Worm (Caenorhabditis elegans) whole organism, dauer: ENCODE data around the gene srj-5.

Source experiments
- unc-62 ChIP-seq: sonication (generic microtip); optimal IDR thresholded peaks from 2 replicates; lab custom pipeline; 2017; ENCODE audit warnings: missing biosample characterization, missing genetic modification reagents, missing genetic modification characterization

srj-5 gene

DNA sequence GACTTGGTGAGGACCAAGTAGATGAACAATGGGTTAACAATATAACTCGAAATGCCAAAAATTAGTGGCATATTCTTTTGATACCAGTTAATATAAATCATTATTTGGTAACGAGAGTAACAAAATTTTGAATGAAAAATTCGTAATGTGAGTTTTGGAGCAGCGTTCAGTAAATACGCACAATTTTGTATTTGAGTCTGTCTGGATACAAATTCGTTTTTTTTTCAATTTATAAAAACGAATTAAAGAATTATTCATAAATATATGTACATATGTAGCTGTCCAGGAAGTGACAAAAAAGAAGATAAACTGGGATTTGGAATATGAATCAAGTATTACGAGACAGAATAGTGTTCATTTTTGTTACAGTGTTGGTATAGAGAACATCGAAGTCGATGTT, at the start of gene srj-5:
srj-5 (minus strand) TSS at position 101 of the 400 bp plus-strand sequence.
- TF ChIP-seq unc-62 = no peak

DNA sequence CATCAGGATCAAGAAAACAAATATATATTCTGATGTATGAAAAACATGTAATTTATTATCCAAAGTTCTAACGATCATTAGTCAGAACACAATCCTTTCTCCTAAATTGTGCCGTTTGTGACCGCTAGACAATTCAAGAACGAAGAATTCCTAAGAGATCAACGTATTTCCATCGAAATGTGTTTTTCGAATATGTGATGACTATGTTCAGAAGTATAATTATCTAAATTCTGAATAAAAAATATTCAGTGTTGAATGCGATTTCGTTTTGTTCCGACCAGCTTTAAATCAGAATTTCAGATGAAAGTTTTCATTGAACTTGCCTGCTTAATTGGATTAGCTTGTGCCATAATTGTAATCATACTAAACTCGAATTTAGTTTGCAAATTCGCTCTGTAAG, 49.4 kb upstream of the srj-5 start, which contains the start of gene srbc-37:
srbc-37 (plus strand) TSS at position 301 of the 400 bp plus-strand sequence.
- no peak for TF ChIP-seq unc-62

DNA sequence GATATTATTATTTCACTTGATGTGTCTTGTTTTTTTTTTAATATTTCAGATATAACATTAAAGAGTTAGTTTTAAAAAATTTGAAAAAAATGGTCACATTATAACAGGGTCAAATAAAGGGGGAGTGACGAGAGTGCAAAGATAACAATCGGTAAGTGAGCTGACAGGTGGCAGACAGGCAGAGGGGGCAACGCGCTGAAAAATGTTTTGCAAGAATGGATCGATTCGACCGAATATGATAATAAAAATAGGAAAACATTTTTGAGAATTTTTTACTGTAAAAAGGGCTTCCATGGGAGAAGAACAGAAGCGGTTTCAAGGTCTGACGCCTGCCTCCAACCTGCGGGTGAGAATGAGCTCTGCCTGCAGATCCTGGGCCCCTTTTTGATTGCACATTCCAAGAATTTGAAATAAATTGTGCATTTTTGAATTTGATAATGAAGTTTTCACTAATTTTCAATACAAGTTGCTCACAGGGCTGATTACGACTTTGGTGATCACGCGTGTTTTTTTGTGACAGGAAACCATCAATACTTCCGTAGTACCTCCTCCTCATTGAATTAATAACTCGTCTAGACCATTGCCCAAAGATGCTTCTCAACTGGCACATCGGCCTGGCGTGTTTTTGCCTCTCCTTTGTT, 46.8 kb upstream of the srj-5 start, which contains the start of the genes ugt-29 and srx-5:
ugt-29 (minus strand) TSS at position 101 of the 641 bp plus-strand sequence.
srx-5 (plus strand) TSS at position 591 of the 641 bp plus-strand sequence.
- TF ChIP-seq unc-62 = no peak

DNA sequence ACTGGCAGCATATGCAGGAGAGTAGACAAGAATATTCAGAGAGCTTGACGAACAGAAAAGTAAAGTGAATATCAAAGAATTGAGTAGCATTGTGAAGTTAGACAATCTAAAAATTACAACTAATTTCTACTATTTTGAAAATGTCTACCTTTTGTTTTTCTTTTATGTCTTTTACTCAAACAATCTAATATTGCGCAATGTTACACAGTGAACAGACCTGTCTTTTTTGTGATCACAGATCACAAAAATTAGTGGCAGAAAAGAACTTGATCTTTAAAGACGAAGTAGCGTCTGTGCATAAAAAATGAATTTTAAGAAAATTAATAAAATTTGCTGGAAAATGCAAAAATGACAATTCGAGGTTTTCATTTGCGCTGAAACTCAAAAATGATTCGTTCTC, 46.2 kb upstream of the srj-5 start:
- TF ChIP-seq unc-62 = no peak

DNA sequence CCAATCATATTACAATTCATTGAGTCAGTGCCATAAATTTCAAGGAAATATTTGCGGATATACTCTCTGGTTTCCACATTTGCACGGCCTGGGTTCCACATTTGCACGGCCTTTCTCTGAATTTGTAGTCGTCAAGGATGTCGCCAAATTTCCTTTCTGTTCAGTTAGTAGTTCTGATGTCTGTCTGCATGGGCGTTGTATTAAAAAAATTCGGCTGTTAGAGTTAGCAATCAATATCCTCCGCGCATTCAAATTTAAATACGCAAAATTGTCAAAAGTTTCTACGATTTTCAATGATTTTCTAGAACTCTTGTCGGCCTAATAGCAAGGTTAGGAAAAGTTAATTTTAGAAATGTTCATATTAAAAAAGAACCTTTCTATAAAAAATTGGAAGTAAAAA, 43.1 kb upstream of the srj-5 start, which contains the start of gene srj-52:
srj-52 (minus strand) TSS at position 101 of the 400 bp plus-strand sequence.
- no peak for TF ChIP-seq unc-62

DNA sequence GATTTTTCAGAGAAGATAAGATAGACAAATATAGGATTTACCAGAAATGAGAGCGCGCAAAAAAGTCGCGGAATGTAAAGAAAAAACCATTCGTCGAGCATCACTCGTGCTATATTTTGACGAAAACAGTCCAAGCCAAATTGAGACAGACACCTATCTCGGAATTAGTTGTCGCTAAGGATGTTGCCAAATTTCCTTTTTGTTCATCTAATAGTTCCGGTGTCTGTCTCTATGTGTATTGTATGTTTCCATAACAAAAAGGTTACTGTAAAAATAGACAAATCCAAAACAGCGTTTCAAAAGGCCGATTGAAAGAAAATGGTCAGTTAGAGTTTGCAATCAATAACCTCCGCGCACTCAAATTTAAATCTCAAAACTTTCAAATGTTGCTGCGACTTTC, 41.8 kb upstream of the srj-5 start, which contains the start of gene srj-53:
srj-53 (minus strand) TSS at position 101 of the 400 bp plus-strand sequence.
- TF ChIP-seq unc-62 = no peak

DNA sequence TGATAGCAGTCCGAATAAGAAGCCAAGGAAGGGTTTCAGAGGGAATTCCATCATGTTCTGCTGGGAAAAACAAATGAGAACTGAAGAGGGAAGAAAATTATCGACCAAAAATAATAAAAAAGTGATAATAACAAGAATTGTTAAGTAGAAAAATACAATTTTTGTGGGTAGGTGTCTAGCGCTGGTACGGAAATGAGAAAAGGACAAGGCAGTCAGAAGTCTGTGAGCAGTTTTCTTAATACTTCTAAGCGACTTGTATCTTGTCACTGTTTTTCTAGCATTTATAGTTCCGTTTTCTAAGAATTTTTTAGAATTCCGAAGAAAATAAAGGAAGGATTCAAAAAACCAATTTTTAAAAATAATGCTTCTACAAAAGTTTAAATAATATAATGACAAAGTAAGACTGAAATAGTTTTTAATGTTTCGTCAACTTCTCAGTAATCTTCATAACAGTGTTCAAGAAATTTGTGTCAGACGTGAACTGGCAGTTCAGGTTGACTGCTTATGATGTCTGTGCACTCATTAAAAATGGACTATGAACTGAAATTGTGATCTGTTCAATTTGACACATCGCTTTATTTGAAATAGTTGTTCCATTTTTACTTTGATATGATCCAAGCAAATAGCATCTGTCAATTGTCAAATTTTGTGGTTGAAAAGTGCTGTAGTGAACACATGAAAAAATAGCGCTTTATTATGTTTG, 40.0 kb upstream of the srj-5 start, which contains the start of gene srx-4:
srx-4 (minus strand) TSS at position 51 of the 703 bp plus-strand sequence.
- TF ChIP-seq unc-62 = no peak

DNA sequence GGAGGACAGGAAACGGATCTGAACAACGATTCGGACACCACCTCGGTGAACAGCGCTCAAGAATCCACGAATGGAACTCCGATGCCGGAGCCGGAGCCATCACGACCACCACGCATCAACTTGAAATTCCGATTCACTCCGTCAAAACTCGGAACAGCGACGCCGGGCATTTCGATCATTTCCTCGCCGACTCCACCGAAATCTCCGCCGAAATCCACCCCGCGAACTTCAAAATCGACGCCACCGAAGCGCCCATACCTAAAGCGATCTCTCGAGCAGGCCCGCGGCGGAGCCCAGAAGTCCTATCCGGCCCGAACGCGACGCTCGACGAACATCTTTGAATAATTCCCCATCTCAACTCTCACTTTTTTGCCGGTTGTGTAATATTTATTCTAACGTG, 36.7 kb upstream of the srj-5 start:
- TF ChIP-seq unc-62 = no peak

DNA sequence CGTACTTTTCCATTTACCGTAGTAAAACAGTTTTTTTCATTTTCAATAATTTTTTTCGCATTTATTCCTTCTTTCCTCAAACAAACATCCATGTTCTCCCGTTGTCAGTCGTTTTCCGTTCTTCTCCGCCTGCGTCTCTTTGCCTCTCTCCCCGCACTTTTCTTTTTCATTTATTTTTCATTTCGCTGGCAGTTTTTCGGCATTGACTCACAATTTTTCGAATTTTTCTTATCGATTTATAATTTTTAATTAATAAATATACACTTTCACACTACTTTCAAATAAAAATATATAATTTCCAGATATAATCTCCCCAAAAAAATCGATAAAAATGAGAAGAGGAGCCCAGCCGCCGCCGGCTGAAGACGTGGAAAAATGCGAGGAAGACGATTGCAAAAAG, 34.5 kb upstream of the srj-5 start, which contains the start of gene H25P19.1:
H25P19.1 (plus strand) TSS at position 301 of the 400 bp plus-strand sequence.
- no peak for TF ChIP-seq unc-62

DNA sequence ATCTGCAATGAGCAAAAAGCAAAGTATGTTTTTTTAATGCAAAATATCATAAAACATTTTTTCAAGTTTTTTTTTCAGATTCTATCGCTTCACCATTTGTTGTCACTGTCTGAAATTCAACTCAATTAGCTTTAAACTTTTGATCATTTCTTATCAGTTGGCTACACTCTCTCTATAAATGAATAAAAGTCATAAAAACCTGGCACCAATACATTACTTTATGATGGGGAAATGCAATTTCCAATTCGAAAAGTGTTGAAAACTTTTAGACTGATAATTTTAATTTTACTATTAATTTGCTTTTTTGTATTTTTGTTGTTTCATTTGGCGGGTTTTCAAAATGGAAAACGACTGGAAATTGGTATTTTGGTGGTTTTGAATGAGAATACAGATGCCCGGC, 31.0 kb upstream of the srj-5 start, which contains the start of gene F31F4.1:
F31F4.1 (plus strand) TSS at position 203 of the 400 bp plus-strand sequence.
- TF ChIP-seq unc-62 = no peak

DNA sequence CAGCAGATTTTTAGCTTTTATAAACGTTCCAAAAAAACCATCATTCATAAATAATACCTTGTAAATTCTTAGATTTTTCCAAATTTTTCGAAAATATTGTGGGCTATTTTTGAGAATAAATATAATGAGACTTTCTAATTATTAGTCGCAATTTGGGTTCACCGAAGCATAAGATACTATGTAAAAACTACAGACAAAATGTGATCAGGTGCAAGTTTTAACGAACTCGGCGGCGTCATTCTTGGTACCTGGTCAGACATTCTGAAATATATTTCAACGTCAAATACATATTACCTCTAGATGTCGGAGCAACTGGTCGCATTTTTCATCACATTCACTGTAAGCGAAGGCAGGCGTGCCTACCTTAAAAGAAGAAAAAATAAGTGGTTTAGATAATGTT, 29.2 kb upstream of the srj-5 start, which contains the start of gene srx-23:
srx-23 (plus strand) TSS at position 301 of the 400 bp plus-strand sequence.
- no peak for TF ChIP-seq unc-62

DNA sequence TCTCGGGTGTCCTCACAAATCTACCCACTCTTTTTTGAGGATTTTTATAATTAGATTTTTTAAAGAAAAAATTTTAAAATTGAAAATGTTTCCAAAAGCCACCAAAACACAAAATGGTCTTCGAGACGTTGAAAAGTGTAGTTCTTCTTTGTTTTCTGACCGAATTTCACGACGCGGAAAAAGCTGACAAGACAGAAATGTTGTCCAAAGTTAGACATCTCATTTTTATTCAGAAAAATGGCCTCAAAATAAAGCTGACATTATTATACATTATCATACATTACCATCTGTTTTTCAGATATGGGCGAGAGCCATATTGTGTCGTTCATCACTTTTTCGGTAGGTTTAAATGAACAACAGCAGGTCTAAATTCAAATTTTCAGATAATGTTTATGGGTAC, 26.8 kb upstream of the srj-5 start, which contains the start of gene srx-22:
srx-22 (plus strand) TSS at position 301 of the 400 bp plus-strand sequence.
- no peak for TF ChIP-seq unc-62

DNA sequence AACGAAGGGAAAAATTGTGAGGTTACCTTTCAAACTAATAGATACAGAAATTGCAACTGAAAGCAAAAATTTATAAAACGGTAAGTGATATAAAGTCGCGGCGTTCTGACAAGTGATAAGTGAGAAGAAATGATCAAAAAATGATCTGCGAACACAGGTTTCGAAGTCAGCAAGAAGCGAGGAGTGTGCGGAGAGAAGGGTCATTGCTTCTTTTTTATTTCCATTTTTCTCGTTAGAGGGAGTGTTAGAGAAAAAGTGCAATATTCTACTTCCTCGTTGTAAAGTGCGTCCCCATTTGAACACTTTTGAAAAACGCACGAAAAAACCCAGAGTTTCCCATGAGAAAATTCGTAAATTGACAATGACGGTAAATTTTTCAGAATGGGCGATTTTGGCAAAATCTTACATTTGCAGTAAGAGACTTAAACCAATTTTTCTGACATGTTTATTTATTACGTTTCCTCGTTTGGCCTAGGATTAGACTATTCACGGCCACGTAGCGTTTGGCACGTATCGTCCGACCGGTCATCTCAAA, 23.8 kb upstream of the srj-5 start, which contains the start of the genes fbxa-72 and srx-21:
fbxa-72 (minus strand) TSS at position 204 of the 535 bp plus-strand sequence.
srx-21 (plus strand) TSS at position 485 of the 535 bp plus-strand sequence.
- TF ChIP-seq unc-62 = no peak

DNA sequence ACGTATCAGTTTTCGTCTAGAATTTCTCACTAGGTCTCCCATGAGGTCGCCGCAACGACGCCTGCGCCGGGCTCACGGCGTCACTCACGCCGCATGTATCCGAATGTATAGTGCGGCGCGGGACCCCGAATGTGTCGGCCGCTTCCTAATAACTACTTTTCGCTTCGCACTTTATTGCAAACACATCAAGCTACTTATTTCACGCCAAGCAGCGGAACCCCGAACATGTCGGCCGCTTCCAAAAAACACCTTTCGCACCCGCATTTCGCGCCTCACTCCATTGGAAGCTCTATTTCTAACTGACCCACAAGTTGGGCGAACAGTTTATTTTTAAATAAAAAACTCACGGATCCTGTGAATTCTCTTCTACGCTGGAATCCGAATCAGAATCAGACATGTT, 23.2 kb upstream of the srj-5 start:
- TF ChIP-seq unc-62 = no peak

DNA sequence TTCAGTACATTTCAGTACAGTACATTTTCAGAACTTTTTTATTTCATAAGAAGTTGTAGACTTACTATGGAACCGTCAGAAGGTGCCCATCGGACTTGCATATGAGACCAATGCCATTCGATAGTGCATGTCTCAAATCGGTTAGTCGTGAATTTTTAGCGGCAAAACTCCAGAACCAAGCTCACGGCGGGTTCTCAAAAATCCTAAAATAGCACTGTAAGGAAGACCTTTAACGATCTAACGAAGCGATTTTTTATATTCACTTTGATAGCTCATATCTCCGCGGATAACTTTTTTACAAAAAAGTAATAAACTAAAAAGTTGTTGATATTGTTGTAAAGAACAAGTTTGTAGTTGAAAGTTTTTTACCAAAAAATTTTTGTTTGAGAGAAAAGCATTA, 21.4 kb upstream of the srj-5 start, which contains the start of gene sru-25:
sru-25 (minus strand) TSS at position 101 of the 400 bp plus-strand sequence.
- no peak for TF ChIP-seq unc-62

DNA sequence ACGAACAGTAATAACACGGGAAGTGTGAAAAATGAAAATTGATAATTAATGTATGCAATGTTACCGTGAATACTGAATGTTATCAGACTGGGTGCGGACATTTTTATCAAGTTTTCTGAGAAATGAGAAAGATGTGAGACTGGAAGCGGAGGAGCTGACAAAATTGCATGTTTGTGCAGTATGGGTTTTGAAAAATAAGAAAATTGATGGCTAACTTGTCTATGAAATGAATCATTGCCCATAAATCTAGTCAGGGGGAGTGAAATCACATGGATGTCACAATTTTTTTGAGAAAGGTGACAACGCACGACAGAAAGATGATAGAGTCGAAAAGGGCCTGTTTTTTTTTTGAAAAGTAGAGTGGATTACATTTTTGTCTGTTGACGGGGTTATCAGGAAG, 18.5 kb upstream of the srj-5 start, which contains the start of gene sru-24:
sru-24 (minus strand) TSS at position 101 of the 400 bp plus-strand sequence.
- TF ChIP-seq unc-62 = no peak

DNA sequence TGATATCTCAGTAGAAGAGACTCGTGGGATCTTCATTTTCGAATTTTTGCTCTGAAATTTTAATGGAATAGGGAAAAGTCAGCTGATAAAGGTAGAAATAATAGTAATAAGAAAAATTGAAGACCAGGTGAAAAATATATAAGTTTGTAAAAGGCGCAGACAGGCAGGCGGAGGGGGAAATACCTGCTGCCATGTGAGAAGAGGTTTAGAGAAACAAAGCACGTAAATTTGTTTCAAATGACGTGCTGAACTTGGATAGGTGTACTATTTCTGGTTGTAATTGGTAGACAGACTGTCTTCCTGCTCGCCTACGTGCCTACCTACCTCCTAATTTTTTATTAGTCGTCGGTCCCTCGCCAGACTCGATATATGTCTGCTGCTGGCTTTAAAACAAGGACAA, 14.6 kb upstream of the srj-5 start, which contains the start of gene nhr-180:
nhr-180 (minus strand) TSS at position 52 of the 400 bp plus-strand sequence.
- no peak for TF ChIP-seq unc-62
